Worm (Caenorhabditis elegans) whole organism, L4 larva: ENCODE measurements around the gene F39F10.2.
"Not testable (repeated sequence)": the region's sequence is repeated elsewhere in the genome, so short reads cannot be mapped to it uniquely, and the experiment has no call there.

ENCODE experiments used
- T26A8.4 ChIP-seq: fragments of 200-800 bp; sonication (Bioruptor generic); IDR thresholded peaks from 2 replicates; pipeline ENCODE4 v1.3.6; 2022; ENCODE audit warnings: missing genetic modification characterization, missing compliant biosample characterization
- Y105C5A.15 ChIP-seq: fragments of 200-800 bp; sonication (Bioruptor generic); IDR thresholded peaks from 2 replicates; pipeline ENCODE4 v1.3.6; 2022; ENCODE audit warnings: missing genetic modification characterization, missing compliant biosample characterization
- Y75B8A.6 ChIP-seq: fragments of 200-800 bp; sonication (Bioruptor generic); IDR thresholded peaks from 2 replicates; pipeline ENCODE4 v1.3.6; 2022; ENCODE audit warnings: missing genetic modification reagents, missing genetic modification characterization, missing compliant biosample characterization
- ZK546.5 ChIP-seq, 2 experiments: sonication (generic microtip); optimal IDR thresholded peaks; 2 replicates each; lab custom pipeline; 2017; ENCODE audit warnings: missing biosample characterization in 2 of 2, missing genetic modification characterization in 2 of 2
- aha-1 ChIP-seq: fragments of 150-350 bp; peaks from one replicate; lab custom pipeline; 2014; ENCODE audit warnings: missing biosample characterization, missing genetic modification characterization
- ama-1 ChIP-seq: fragments of 150-350 bp; optimal IDR thresholded peaks from 2 replicates; lab custom pipeline; 2014; ENCODE audit warnings: inconsistent platforms, mixed read lengths
- arid-1 ChIP-seq: fragments of 200-800 bp; sonication (Bioruptor generic); conservative IDR thresholded peaks from 2 replicates; pipeline ENCODE4 v1.3.6; 2022; ENCODE audit warnings: missing genetic modification reagents, missing genetic modification characterization, missing compliant biosample characterization
- attf-4 ChIP-seq: sonication (generic microtip); optimal IDR thresholded peaks from 3 replicates; lab custom pipeline; 2017; ENCODE audit warnings: missing biosample characterization, missing genetic modification characterization
- ceh-82 ChIP-seq: sonication (generic microtip); optimal IDR thresholded peaks from 2 replicates; lab custom pipeline; 2017; ENCODE audit warnings: missing biosample characterization, missing genetic modification characterization
- ctbp-1 ChIP-seq: fragments of 200-800 bp; sonication (Bioruptor generic); IDR thresholded peaks from 2 replicates; pipeline ENCODE4 v1.3.6; 2022; ENCODE audit warnings: missing genetic modification reagents, missing genetic modification characterization, missing compliant biosample characterization
- dmd-8 ChIP-seq: fragments of 200-800 bp; sonication (Bioruptor generic); IDR thresholded peaks from 2 replicates; pipeline ENCODE4 v1.3.6; 2022; ENCODE audit warnings: missing genetic modification characterization, missing compliant biosample characterization
- hif-1 ChIP-seq, 2 experiments: sonication (generic microtip); optimal IDR thresholded peaks; 2 replicates each; lab custom pipeline; 2016 to 2017; ENCODE audit warnings: missing compliant biosample characterization in 2 of 2, missing genetic modification characterization in 2 of 2, missing genetic modification reagents in 2 of 2, missing genotype in 2 of 2, mild to moderate bottlenecking in 1 of 2
- lim-7 ChIP-seq: fragments of 200-800 bp; sonication (Bioruptor generic); IDR thresholded peaks from 2 replicates; pipeline ENCODE4 v1.3.6; 2022; ENCODE audit warnings: missing genetic modification characterization, missing compliant biosample characterization
- lin-39 ChIP-seq: fragments of 150-350 bp; optimal IDR thresholded peaks from 2 replicates; lab custom pipeline; 2014; ENCODE audit warnings: missing biosample characterization, missing genetic modification reagents, missing genetic modification characterization
- madf-5 ChIP-seq, 2 experiments: fragments of 200-800 bp; sonication (Bioruptor generic); IDR thresholded peaks; 2 replicates each; pipeline ENCODE4 v1.3.6; 2022; ENCODE audit warnings: missing compliant biosample characterization in 2 of 2, missing genetic modification characterization in 2 of 2
- madf-9 ChIP-seq: fragments of 200-800 bp; sonication (Bioruptor generic); conservative IDR thresholded peaks from 2 replicates; pipeline ENCODE4 v1.3.6; 2022; ENCODE audit warnings: missing genetic modification reagents, missing genetic modification characterization, missing compliant biosample characterization
- mdl-1 ChIP-seq, 2 experiments: fragments of 150-350 bp in 1 of 2; sonication (generic microtip) in 1 of 2; optimal IDR thresholded peaks; 2 replicates each; lab custom pipeline; 2014 to 2017; ENCODE audit warnings: missing biosample characterization in 2 of 2, missing genetic modification characterization in 2 of 2
- mdt-29 ChIP-seq: fragments of 200-800 bp; sonication (Bioruptor generic); IDR thresholded peaks from 2 replicates; pipeline ENCODE4 v1.3.6; 2022; ENCODE audit warnings: missing genetic modification reagents, missing genetic modification characterization, missing compliant biosample characterization
- mes-2 ChIP-seq: sonication (generic microtip); optimal IDR thresholded peaks from 2 replicates; lab custom pipeline; 2016; ENCODE audit warnings: missing genotype, mild to moderate bottlenecking, missing genetic modification characterization, missing compliant biosample characterization; ENCODE audit not compliant: poor library complexity, severe bottlenecking
- nhr-102 ChIP-seq: sonication (generic microtip); optimal IDR thresholded peaks from 2 replicates; lab custom pipeline; 2016; ENCODE audit warnings: mild to moderate bottlenecking, missing genetic modification characterization, moderate library complexity, missing compliant biosample characterization
- nhr-76 ChIP-seq: fragments of 150-350 bp; optimal IDR thresholded peaks from 2 replicates; lab custom pipeline; 2014; ENCODE audit warnings: missing biosample characterization, missing genetic modification characterization
- pha-4 ChIP-seq, 2 experiments: fragments of 150-350 bp in 1 of 2; fragments of 200-800 bp in 1 of 2; sonication (Bioruptor generic) in 1 of 2; IDR thresholded peaks in 1 of 2; optimal IDR thresholded peaks in 1 of 2; 2 replicates each; pipeline versions ENCODE4 v1.3.6 to Lab custom; 2014 to 2022; ENCODE audit warnings: missing genetic modification characterization in 2 of 2, missing genetic modification reagents in 2 of 2, missing biosample characterization in 1 of 2, missing compliant biosample characterization in 1 of 2
- tra-1 ChIP-seq: fragments of 200-800 bp; sonication (Bioruptor generic); IDR thresholded peaks from 2 replicates; pipeline ENCODE4 v1.3.6; 2022; ENCODE audit warnings: missing genetic modification reagents, missing genetic modification characterization, missing compliant biosample characterization
- unc-62 ChIP-seq, 3 experiments: fragments of 150-350 bp in 1 of 3; sonication (generic microtip); optimal IDR thresholded peaks in 2 of 3; peaks in 1 of 3; 1 replicate in 1 of 3; 2 replicates in 2 of 3; lab custom pipeline; 2014 to 2017; ENCODE audit warnings: missing biosample characterization in 3 of 3, missing genetic modification characterization in 3 of 3, missing genetic modification reagents in 3 of 3, missing genotype in 1 of 3
- zfp-3 ChIP-seq: fragments of 200-800 bp; sonication (Bioruptor generic); conservative IDR thresholded peaks from 2 replicates; pipeline ENCODE4 v1.3.6; 2022; ENCODE audit warnings: missing genetic modification reagents, missing genetic modification characterization, missing compliant biosample characterization
- zip-2 ChIP-seq: fragments of 150-350 bp; optimal IDR thresholded peaks from 2 replicates; lab custom pipeline; 2014; ENCODE audit warnings: missing biosample characterization, missing genetic modification characterization

The F39F10.2 gene

ce11 chrX:16932339-16932738, 37.7 kb downstream of the F39F10.2 start (continued):
- TF ChIP-seq pha-4 (GFP tag; IDR thresholded peaks at IDR 0.05; lab: Robert Waterston, UW) (peak; percentile 80; the same call in 1 of the 2 replicates), lim-7 (GFP tag; lab: Robert Waterston, UW) (peak; percentile 60; the same call in 1 of the 2 replicates), madf-9 (GFP tag; lab: Robert Waterston, UW) (peak; percentile 66; the same call in 1 of the 2 replicates), arid-1 (peak; percentile 69)
- TF ChIP-seq pha-4 (tag; optimal IDR thresholded peaks at IDR 0.05; lab: Kevin White, UChicago), result not testable (repeated sequence)
- TF ChIP-seq, all 104 proteins: peak for 27; not testable (repeated sequence) for 77

DNA sequence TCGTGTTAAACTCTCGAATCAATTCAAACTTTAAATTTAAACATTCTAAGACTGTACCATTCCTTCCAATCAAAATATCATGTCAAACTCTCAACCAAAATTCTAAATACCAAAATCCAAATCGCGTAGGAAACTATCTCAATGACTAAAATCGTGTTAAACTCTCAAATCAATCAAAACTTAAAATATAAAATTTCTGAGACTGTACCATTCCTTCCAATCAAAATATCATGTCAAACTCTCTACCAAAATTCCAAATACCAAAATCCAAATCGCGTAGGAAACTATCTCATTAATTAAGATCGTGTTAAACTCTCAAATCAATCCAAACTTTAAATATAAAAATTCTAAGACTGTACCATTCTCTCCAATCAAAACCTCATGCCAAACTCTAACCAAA, 39.9 kb downstream of the F39F10.2 start:
- peak; percentile 69 for TF ChIP-seq zfp-3
- 0 out of 4 replicates have a peak, but pooled peaks of 1 of the 2 experiments have one; percentile 73 for TF ChIP-seq madf-5 (GFP tag; IDR thresholded peaks at IDR 0.05; lab: Robert Waterston, UW)
- TF ChIP-seq pha-4 (GFP tag; IDR thresholded peaks at IDR 0.05; lab: Robert Waterston, UW), result peak; percentile 35; the same call in 1 of the 2 replicates
- TF ChIP-seq pha-4 (tag; optimal IDR thresholded peaks at IDR 0.05; lab: Kevin White, UChicago), result not testable (repeated sequence)
- TF ChIP-seq Y75B8A.6 (GFP tag; lab: Robert Waterston, UW), result peak; percentile 12

ce11 chrX:16937925-16938324, 43.2 kb downstream of the F39F10.2 start:
- TF ChIP-seq madf-5 (GFP tag; IDR thresholded peaks at IDR 0.05; lab: Robert Waterston, UW) (peak in 1 of 2 experiments; percentile 61; a peak in 1 of 4 replicates), Y75B8A.6 (GFP tag; lab: Robert Waterston, UW) (peak; percentile 77; the same call in 1 of the 2 replicates), lim-7 (GFP tag; lab: Robert Waterston, UW) (0 out of 2 replicates have a peak, but pooled peaks have one; percentile 52), tra-1 (GFP tag; lab: Robert Waterston, UW) (0 out of 2 replicates have a peak, but pooled peaks have one; percentile 50), zfp-3 (peak; percentile 57; the same call in 1 of the 2 replicates)
- TF ChIP-seq, all 104 proteins: peak for 5; not testable (repeated sequence) for 99

ce11 chrX:16942316-16942715, 47.6 kb downstream of the F39F10.2 start:
- TF ChIP-seq lin-39 (tag; lab: Kevin White, UChicago) (no peak), unc-62 (GFP tag; optimal IDR thresholded peaks at IDR 0.05 in 1 of 2; lab: Kevin White, UChicago) (peak in 1 of 2 experiments; percentile 92), unc-62 (tag; optimal IDR thresholded peaks at IDR 0.05; lab: Kevin White, UChicago) (no peak), nhr-102 (no peak), mdl-1 (tag; optimal IDR thresholded peaks at IDR 0.05; lab: Kevin White, UChicago) (no peak)

ce11 chrX:16943934-16944914, 49.5 kb downstream of the F39F10.2 start:
- TF ChIP-seq ctbp-1 (0 out of 2 replicates have a peak, but pooled peaks have one; percentile 24), madf-5 (GFP tag; IDR thresholded peaks at IDR 0.05; lab: Robert Waterston, UW) (0 out of 4 replicates have a peak, but pooled peaks of 1 of the 2 experiments have one; percentile 56), aha-1 (peak; percentile 31), ama-1 (lab: Kevin White, UChicago) (peak; percentile 91), hif-1 (tag; optimal IDR thresholded peaks at IDR 0.05; lab: Kevin White, UChicago) (peak in 1 of 2 experiments; percentile 37), ceh-82 (no peak), zip-2 (tag; lab: Kevin White, UChicago) (no peak), zfp-3 (peak; percentile 47; the same call in 1 of the 2 replicates), attf-4 (tag; lab: Kevin White, UChicago) (no peak), mdt-29 (GFP tag; lab: Robert Waterston, UW) (0 out of 2 replicates have a peak, but pooled peaks have one; percentile 30), Y105C5A.15 (GFP tag; lab: Robert Waterston, UW) (no peak), unc-62 (GFP tag; optimal IDR thresholded peaks at IDR 0.05 in 1 of 2; lab: Kevin White, UChicago) (peak in 1 of 2 experiments; percentile 56), unc-62 (tag; optimal IDR thresholded peaks at IDR 0.05; lab: Kevin White, UChicago) (no peak), T26A8.4 (GFP tag; lab: Robert Waterston, UW) (peak; percentile 69), nhr-76 (tag; lab: Kevin White, UChicago) (no peak), dmd-8 (GFP tag; lab: Robert Waterston, UW) (0 out of 2 replicates have a peak, but pooled peaks have one; percentile 26), ZK546.5 (tag; optimal IDR thresholded peaks at IDR 0.05; lab: Kevin White, UChicago) (no peak), mes-2 (tag; lab: Kevin White, UChicago) (peak; percentile 7)
